Worm (Caenorhabditis elegans) whole organism, L1 larva: ENCODE results near the gene gst-28.
"Not testable (repeated sequence)": the region's sequence is repeated elsewhere in the genome, so short reads cannot be mapped to it uniquely, and the experiment has no call there.

Experiments used
- aha-1 ChIP-seq: fragments of 150-350 bp; optimal IDR thresholded peaks from 2 replicates; lab custom pipeline; 2014; ENCODE audit warnings: missing biosample characterization, missing genetic modification characterization
- ceh-8 ChIP-seq: fragments of 200-800 bp; sonication (Bioruptor generic); optimal IDR thresholded peaks from 2 replicates; lab custom pipeline; 2018; ENCODE audit warnings: mild to moderate bottlenecking, missing genetic modification characterization, moderate library complexity, missing compliant biosample characterization
- ceh-88 ChIP-seq: fragments of 200-800 bp; sonication (Bioruptor generic); IDR thresholded peaks from 2 replicates; pipeline ENCODE4 v1.3.6; 2022; ENCODE audit warnings: missing genetic modification characterization, missing compliant biosample characterization
- dpl-1 ChIP-seq, 3 experiments: fragments of 150-350 bp in 2 of 3; sonication (generic microtip) in 1 of 3; optimal IDR thresholded peaks; 2 replicates each; lab custom pipeline; 2014 to 2017; ENCODE audit warnings: missing biosample characterization in 3 of 3, missing genetic modification characterization in 3 of 3, missing genetic modification reagents in 3 of 3
- dsc-1 ChIP-seq: sonication (generic microtip); optimal IDR thresholded peaks from 2 replicates; lab custom pipeline; 2016; ENCODE audit warnings: mild to moderate bottlenecking, missing genetic modification characterization, missing compliant biosample characterization
- efl-1 ChIP-seq, 4 experiments: fragments of 150-350 bp; optimal IDR thresholded peaks in 3 of 4; peaks in 1 of 4; 1 replicate in 1 of 4; 2 replicates in 3 of 4; lab custom pipeline; 2014; ENCODE audit warnings: missing biosample characterization in 2 of 4, missing genetic modification characterization in 2 of 4, missing genetic modification reagents in 2 of 4
- efl-3 ChIP-seq: fragments of 200-800 bp; sonication (Bioruptor generic); optimal IDR thresholded peaks from 2 replicates; lab custom pipeline; 2018; ENCODE audit warnings: mild to moderate bottlenecking, missing genetic modification characterization, missing compliant biosample characterization
- egl-13 ChIP-seq: sonication (generic microtip); optimal IDR thresholded peaks from 2 replicates; lab custom pipeline; 2016; ENCODE audit warnings: missing genotype, missing genetic modification reagents, missing genetic modification characterization, missing compliant biosample characterization
- elt-2 ChIP-seq: sonication (generic microtip); optimal IDR thresholded peaks from 2 replicates; lab custom pipeline; 2016; ENCODE audit warnings: missing genetic modification characterization, mild to moderate bottlenecking, inconsistent platforms, missing compliant biosample characterization, missing genetic modification reagents
- ets-5 ChIP-seq: fragments of 200-800 bp; sonication (Bioruptor generic); IDR thresholded peaks from 2 replicates; pipeline ENCODE4 v1.3.6; 2022; ENCODE audit warnings: missing genetic modification characterization, missing compliant biosample characterization
- fkh-8 ChIP-seq: sonication (generic microtip); optimal IDR thresholded peaks from 2 replicates; lab custom pipeline; 2016; ENCODE audit warnings: mild to moderate bottlenecking, missing genetic modification characterization, missing compliant biosample characterization
- fos-1 ChIP-seq: fragments of 150-350 bp; optimal IDR thresholded peaks from 2 replicates; lab custom pipeline; 2014; ENCODE audit warnings: missing biosample characterization, missing genetic modification characterization
- hlh-4 ChIP-seq: sonication (generic microtip); optimal IDR thresholded peaks from 2 replicates; lab custom pipeline; 2016; ENCODE audit warnings: mild to moderate bottlenecking, missing genetic modification characterization, missing compliant biosample characterization
- hpl-2 ChIP-seq: fragments of 150-350 bp; optimal IDR thresholded peaks from 2 replicates; lab custom pipeline; 2014; ENCODE audit warnings: missing biosample characterization, missing genetic modification reagents, missing genetic modification characterization
- irx-1 ChIP-seq: sonication (generic microtip); optimal IDR thresholded peaks from 2 replicates; lab custom pipeline; 2016; ENCODE audit warnings: missing genetic modification characterization, missing compliant biosample characterization
- lin-15B ChIP-seq: fragments of 150-350 bp; sonication (generic microtip); optimal IDR thresholded peaks from 3 replicates; lab custom pipeline; 2014; ENCODE audit warnings: missing biosample characterization, missing genetic modification characterization
- lin-39 ChIP-seq: fragments of 150-350 bp; optimal IDR thresholded peaks from 2 replicates; lab custom pipeline; 2014; ENCODE audit warnings: missing biosample characterization, missing genetic modification reagents, missing genetic modification characterization
- lir-3 ChIP-seq: sonication (generic microtip); optimal IDR thresholded peaks from 2 replicates; lab custom pipeline; 2016; ENCODE audit warnings: mild to moderate bottlenecking, missing genetic modification characterization, moderate library complexity, missing compliant biosample characterization; ENCODE audit not compliant: poor library complexity
- mab-9 ChIP-seq: fragments of 200-800 bp; sonication (Bioruptor generic); IDR thresholded peaks from 2 replicates; pipeline ENCODE4 v1.3.6; 2022; ENCODE audit warnings: missing genetic modification reagents, missing genetic modification characterization, missing compliant biosample characterization
- mef-2 ChIP-seq: fragments of 150-350 bp; optimal IDR thresholded peaks from 2 replicates; lab custom pipeline; 2014; ENCODE audit warnings: missing biosample characterization, missing genetic modification characterization
- mep-1 ChIP-seq: fragments of 150-350 bp; optimal IDR thresholded peaks from 2 replicates; lab custom pipeline; 2014; ENCODE audit warnings: missing biosample characterization, missing genetic modification characterization
- nhr-11 ChIP-seq: fragments of 150-350 bp; optimal IDR thresholded peaks from 2 replicates; lab custom pipeline; 2014; ENCODE audit warnings: missing biosample characterization, missing genetic modification characterization
- nhr-12 ChIP-seq: sonication (generic microtip); optimal IDR thresholded peaks from 2 replicates; lab custom pipeline; 2017; ENCODE audit warnings: missing biosample characterization, missing genetic modification characterization
- nhr-237 ChIP-seq: fragments of 150-350 bp; optimal IDR thresholded peaks from 2 replicates; lab custom pipeline; 2014; ENCODE audit warnings: missing biosample characterization, missing genetic modification characterization
- nhr-47 ChIP-seq: sonication (generic microtip); optimal IDR thresholded peaks from 2 replicates; lab custom pipeline; 2016; ENCODE audit warnings: mild to moderate bottlenecking, missing genetic modification characterization, moderate library complexity, missing compliant biosample characterization
- nhr-71 ChIP-seq: sonication (generic microtip); optimal IDR thresholded peaks from 2 replicates; lab custom pipeline; 2016; ENCODE audit warnings: mild to moderate bottlenecking, missing genetic modification characterization, moderate library complexity, missing compliant biosample characterization
- nhr-76 ChIP-seq: sonication (generic microtip); optimal IDR thresholded peaks from 2 replicates; lab custom pipeline; 2017; ENCODE audit warnings: missing biosample characterization, missing genetic modification characterization
- nhr-85 ChIP-seq: sonication (generic microtip); peaks from one replicate; lab custom pipeline; 2016; ENCODE audit warnings: missing genetic modification characterization, inconsistent platforms, missing compliant biosample characterization
- pag-3 ChIP-seq: sonication (generic microtip); optimal IDR thresholded peaks from 2 replicates; lab custom pipeline; 2017; ENCODE audit warnings: missing genetic modification characterization, mild to moderate bottlenecking, missing compliant biosample characterization, antibody characterized with exemption, borderline replicate concordance; ENCODE audit not compliant: insufficient read depth
- pqm-1 ChIP-seq: sonication (generic microtip); optimal IDR thresholded peaks from 3 replicates; lab custom pipeline; 2017; ENCODE audit warnings: missing biosample characterization, missing genetic modification characterization
- rnt-1 ChIP-seq: sonication (generic microtip); optimal IDR thresholded peaks from 2 replicates; lab custom pipeline; 2016; ENCODE audit warnings: mild to moderate bottlenecking, missing genetic modification characterization, moderate library complexity, missing compliant biosample characterization
- skn-1 ChIP-seq: fragments of 150-350 bp; optimal IDR thresholded peaks from 2 replicates; lab custom pipeline; 2014; ENCODE audit warnings: missing biosample characterization, missing genetic modification characterization
- snpc-4 ChIP-seq: fragments of 150-350 bp; optimal IDR thresholded peaks from 2 replicates; lab custom pipeline; 2014; ENCODE audit warnings: missing biosample characterization, missing genetic modification characterization
- snu-23 ChIP-seq: sonication (generic microtip); optimal IDR thresholded peaks from 2 replicates; lab custom pipeline; 2016; ENCODE audit warnings: missing genetic modification characterization, missing compliant biosample characterization
- sox-4 ChIP-seq: sonication (generic microtip); optimal IDR thresholded peaks from 2 replicates; lab custom pipeline; 2016; ENCODE audit warnings: missing genetic modification characterization, missing compliant biosample characterization
- sup-37 ChIP-seq: fragments of 200-800 bp; sonication (Bioruptor generic); optimal IDR thresholded peaks from 2 replicates; lab custom pipeline; 2018; ENCODE audit warnings: mild to moderate bottlenecking, missing genetic modification characterization, missing compliant biosample characterization
- swsn-7 ChIP-seq: sonication (generic microtip); optimal IDR thresholded peaks from 2 replicates; lab custom pipeline; 2016; ENCODE audit warnings: missing genetic modification characterization, missing compliant biosample characterization
- tbx-2 ChIP-seq: sonication (generic microtip); optimal IDR thresholded peaks from 2 replicates; lab custom pipeline; 2016; ENCODE audit warnings: missing genetic modification characterization, missing compliant biosample characterization
- tlp-1 ChIP-seq: fragments of 150-350 bp; optimal IDR thresholded peaks from 2 replicates; lab custom pipeline; 2014; ENCODE audit warnings: missing biosample characterization, missing genetic modification characterization
- unc-130 ChIP-seq: fragments of 150-350 bp; optimal IDR thresholded peaks from 2 replicates; lab custom pipeline; 2017; ENCODE audit warnings: missing biosample characterization, missing genetic modification characterization, inconsistent platforms
- unc-62 ChIP-seq: fragments of 150-350 bp; optimal IDR thresholded peaks from 2 replicates; lab custom pipeline; 2014; ENCODE audit warnings: missing biosample characterization, missing genetic modification reagents, missing genetic modification characterization
- unc-86 ChIP-seq: sonication (generic microtip); optimal IDR thresholded peaks from 2 replicates; lab custom pipeline; 2016; ENCODE audit warnings: missing genetic modification characterization, missing compliant biosample characterization
- vab-15 ChIP-seq: sonication (generic microtip); optimal IDR thresholded peaks from 2 replicates; lab custom pipeline; 2017; ENCODE audit warnings: missing genotype, mild to moderate bottlenecking, missing genetic modification characterization, missing compliant biosample characterization
- zag-1 ChIP-seq: fragments of 150-350 bp; optimal IDR thresholded peaks from 2 replicates; lab custom pipeline; 2014; ENCODE audit warnings: missing biosample characterization, missing genetic modification characterization
- zip-4 ChIP-seq: fragments of 200-800 bp; sonication (Bioruptor generic); optimal IDR thresholded peaks from 2 replicates; lab custom pipeline; 2018; ENCODE audit warnings: mild to moderate bottlenecking, missing genetic modification characterization, moderate library complexity, missing compliant biosample characterization
- ztf-11 ChIP-seq, 2 experiments: sonication (generic microtip); optimal IDR thresholded peaks; 2 replicates each; lab custom pipeline; 2016 to 2017; ENCODE audit warnings: missing genetic modification characterization in 2 of 2, missing biosample characterization in 1 of 2, missing compliant biosample characterization in 1 of 2

The gst-28 gene

ce11 chrII:15171816-15172215, 4.4 kb upstream of the gst-28 start, which contains the start of gene gst-39:
Gene gst-39, minus strand, starts transcription at chrII:15171916.
- TF ChIP-seq dpl-1 (GFP tag; optimal IDR thresholded peaks at IDR 0.05; lab: Kevin White, UChicago); nhr-237 (tag; lab: Kevin White, UChicago); nhr-85 (tag; lab: Kevin White, UChicago): not testable (repeated sequence)

DNA sequence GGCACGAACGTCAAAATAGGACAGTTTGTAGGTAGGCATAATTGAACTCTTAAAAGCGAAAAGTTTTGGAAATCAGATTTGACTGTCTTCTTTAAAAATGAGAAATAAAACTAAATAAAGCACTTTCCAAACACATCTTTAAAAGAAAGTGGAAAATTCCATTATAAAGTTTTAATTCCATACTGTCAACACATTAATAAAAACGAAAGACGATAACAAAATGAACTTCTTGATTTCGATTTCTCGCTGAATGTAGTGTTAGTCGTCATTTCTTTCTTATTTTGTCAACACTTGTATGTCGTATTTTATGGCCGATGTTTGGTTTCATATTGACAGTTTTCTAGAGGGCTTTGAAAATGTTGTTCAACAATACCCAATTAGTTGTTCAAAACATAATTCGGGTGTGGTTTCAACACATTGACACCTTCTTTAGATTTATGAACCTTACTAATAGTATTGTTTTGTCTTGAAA, 2.5 kb upstream of the gst-28 start, which contains the start of gene gst-29:
Gene gst-29, minus strand, starts transcription at position 51 of the 472 bp plus-strand sequence.
- no peak for TF ChIP-seq unc-86 (tag; lab: Kevin White, UChicago)
- peak; percentile 34 for TF ChIP-seq nhr-85 (tag; lab: Kevin White, UChicago)

DNA sequence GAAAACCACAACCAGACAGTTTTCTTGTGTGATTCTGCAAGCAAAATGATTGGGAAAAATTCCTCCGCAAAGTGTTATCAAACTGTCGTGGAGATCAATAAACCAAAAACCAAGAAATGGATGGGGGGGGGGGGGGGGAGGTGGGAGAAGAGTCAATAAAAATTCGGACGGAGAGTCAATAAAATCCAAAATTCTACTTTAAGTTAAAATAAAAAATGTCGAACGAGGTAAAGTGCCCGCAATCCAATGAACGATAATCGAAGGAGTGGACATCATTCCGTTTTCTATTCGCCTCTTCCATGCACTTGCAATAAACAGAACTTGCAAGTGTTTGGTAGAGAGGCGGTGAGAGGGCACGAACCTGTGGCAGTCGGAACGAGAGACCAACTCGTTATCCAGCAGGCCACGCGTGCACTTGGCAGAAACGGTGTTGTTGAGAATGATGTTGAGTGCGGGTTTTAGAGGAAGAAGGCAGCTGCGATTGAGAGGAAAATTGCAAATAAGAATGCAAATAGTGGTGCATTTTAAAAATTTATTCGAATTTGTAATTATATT, 1.6 kb downstream of the gst-28 start, which contains the start of gene gst-27:
Gene gst-27, minus strand, starts transcription at position 51 of the 555 bp plus-strand sequence.
- peak; percentile 93 for TF ChIP-seq snu-23
- TF ChIP-seq swsn-7 (tag; lab: Kevin White, UChicago): peak; percentile 86
- TF ChIP-seq irx-1: peak; percentile 65
- TF ChIP-seq nhr-71 (tag; lab: Kevin White, UChicago): peak; percentile 90
- TF ChIP-seq nhr-11: peak; percentile 18
- peak; percentile 62 for TF ChIP-seq ceh-8 (GFP tag; lab: Kevin White, UChicago)
- no peak for TF ChIP-seq lin-39
- no peak for TF ChIP-seq zag-1 (tag; lab: Kevin White, UChicago)
- peak; percentile 37 for TF ChIP-seq zip-4
- peak; percentile 49 for TF ChIP-seq unc-86 (tag; lab: Kevin White, UChicago)
- no peak for TF ChIP-seq tlp-1 (tag; lab: Kevin White, UChicago)
- peak; percentile 46 for TF ChIP-seq sox-4
- no peak for TF ChIP-seq nhr-12
- peak; percentile 32 for TF ChIP-seq hpl-2 (GFP tag; lab: Kevin White, UChicago)
- peak; percentile 55 for TF ChIP-seq elt-2
- TF ChIP-seq pag-3: no peak
- no peak for TF ChIP-seq nhr-237 (tag; lab: Kevin White, UChicago)
- TF ChIP-seq mef-2: no peak
- TF ChIP-seq egl-13 (tag; lab: Kevin White, UChicago): peak; percentile 73
- peak; percentile 70 for TF ChIP-seq fkh-8
- no peak for TF ChIP-seq aha-1 (tag; lab: Kevin White, UChicago)
- peak; percentile 92 for TF ChIP-seq mep-1
- TF ChIP-seq nhr-76: peak; percentile 73
- TF ChIP-seq snpc-4 (tag; lab: Kevin White, UChicago): peak; percentile 79
- TF ChIP-seq pqm-1 (tag; lab: Kevin White, UChicago): no peak
- TF ChIP-seq tbx-2: peak; percentile 76
- no peak for TF ChIP-seq ets-5 (GFP tag; lab: Robert Waterston, UW)
- TF ChIP-seq mab-9 (GFP tag; lab: Robert Waterston, UW): no peak
- peak; percentile 84 for TF ChIP-seq skn-1 (tag; lab: Kevin White, UChicago)
- TF ChIP-seq nhr-47 (tag; lab: Kevin White, UChicago): peak; percentile 90
- peak; percentile 33 for TF ChIP-seq unc-130
- peak in 1 of 2 experiments; percentile 64 for TF ChIP-seq ztf-11 (tag; optimal IDR thresholded peaks at IDR 0.05; lab: Kevin White, UChicago)
- TF ChIP-seq lir-3: peak; percentile 87
- peak; percentile 89 for TF ChIP-seq rnt-1 (tag; lab: Kevin White, UChicago)
- no peak for TF ChIP-seq lin-15B (tag; lab: Kevin White, UChicago)
- peak; percentile 83 for TF ChIP-seq fos-1 (tag; lab: Kevin White, UChicago)
- TF ChIP-seq hlh-4 (tag; lab: Kevin White, UChicago): no peak
- peak; percentile 42 for TF ChIP-seq efl-3 (GFP tag; lab: Kevin White, UChicago)
- TF ChIP-seq dpl-1 (GFP tag; optimal IDR thresholded peaks at IDR 0.05; lab: Kevin White, UChicago): peak; percentile 59 to 74 (median 67)
- peak; percentile 53 for TF ChIP-seq ceh-88 (GFP tag; lab: Robert Waterston, UW)
- TF ChIP-seq unc-62 (GFP tag; lab: Kevin White, UChicago): no peak
- no peak for TF ChIP-seq vab-15 (tag; lab: Kevin White, UChicago)
- TF ChIP-seq sup-37 (GFP tag; lab: Kevin White, UChicago): no peak
- peak; percentile 72 to 80 for TF ChIP-seq efl-1 (optimal IDR thresholded peaks at IDR 0.05; lab: Kevin White, UChicago)
- TF ChIP-seq efl-1 (GFP tag; optimal IDR thresholded peaks at IDR 0.05 in 1 of 2; lab: Kevin White, UChicago): peak; percentile 71 to 95
- peak; percentile 90 for TF ChIP-seq dsc-1 (tag; lab: Kevin White, UChicago)
